Worm (Caenorhabditis elegans) whole organism, mixed stage, embryonic: ENCODE data around the gene srd-8.

ENCODE experiments used
- M03D4.4 ChIP-seq: sonication (generic microtip); optimal IDR thresholded peaks from 2 replicates; lab custom pipeline; 2017; ENCODE audit warnings: mild to moderate bottlenecking, missing genetic modification characterization, missing compliant biosample characterization
- bed-3 ChIP-seq: fragments of 200-800 bp; sonication (Bioruptor generic); optimal IDR thresholded peaks from 3 replicates; lab custom pipeline; 2018; ENCODE audit warnings: mild to moderate bottlenecking, missing genetic modification characterization, moderate library complexity, missing compliant biosample characterization
- blmp-1 ChIP-seq: fragments of 150-350 bp; optimal IDR thresholded peaks from 2 replicates; lab custom pipeline; 2014; ENCODE audit warnings: missing biosample characterization, missing genetic modification characterization
- ceh-39 ChIP-seq: fragments of 150-350 bp; optimal IDR thresholded peaks from 2 replicates; lab custom pipeline; 2014; ENCODE audit warnings: missing biosample characterization, missing genetic modification characterization
- ceh-43 ChIP-seq: fragments of 200-800 bp; sonication (Bioruptor generic); optimal IDR thresholded peaks from 2 replicates; lab custom pipeline; 2018; ENCODE audit warnings: mild to moderate bottlenecking, missing genetic modification characterization, moderate library complexity, missing compliant biosample characterization
- ceh-83 ChIP-seq: fragments of 200-800 bp; sonication (Bioruptor generic); optimal IDR thresholded peaks from 2 replicates; lab custom pipeline; 2018; ENCODE audit warnings: mild to moderate bottlenecking, missing genetic modification characterization, missing compliant biosample characterization
- cnd-1 ChIP-seq: fragments of 200-800 bp; sonication (Bioruptor generic); optimal IDR thresholded peaks from 2 replicates; lab custom pipeline; 2018; ENCODE audit warnings: mild to moderate bottlenecking, missing genetic modification characterization, missing compliant biosample characterization
- drap-1 ChIP-seq: fragments of 200-800 bp; sonication (Bioruptor generic); optimal IDR thresholded peaks from 3 replicates; lab custom pipeline; 2018; ENCODE audit warnings: mild to moderate bottlenecking, missing genetic modification characterization, missing compliant biosample characterization
- elt-1 ChIP-seq: sonication (generic microtip); optimal IDR thresholded peaks from 2 replicates; lab custom pipeline; 2017; ENCODE audit warnings: missing genetic modification characterization, mild to moderate bottlenecking, missing compliant biosample characterization, antibody characterized with exemption, moderate library complexity, borderline replicate concordance; ENCODE audit not compliant: insufficient read depth
- elt-3 ChIP-seq: fragments of 150-350 bp; optimal IDR thresholded peaks from 2 replicates; lab custom pipeline; 2014; ENCODE audit warnings: missing biosample characterization, missing genetic modification characterization
- ham-2 ChIP-seq: fragments of 200-800 bp; sonication (Bioruptor generic); optimal IDR thresholded peaks from 2 replicates; lab custom pipeline; 2018; ENCODE audit warnings: mild to moderate bottlenecking, missing genetic modification characterization, missing compliant biosample characterization
- hlh-1 ChIP-seq: fragments of 150-350 bp; optimal IDR thresholded peaks from 2 replicates; lab custom pipeline; 2014; ENCODE audit warnings: missing biosample characterization, missing genetic modification reagents, missing genetic modification characterization
- lin-13 ChIP-seq: fragments of 150-350 bp; optimal IDR thresholded peaks from 2 replicates; lab custom pipeline; 2014; ENCODE audit warnings: missing biosample characterization, missing genetic modification characterization
- lin-32 ChIP-seq: fragments of 200-800 bp; sonication (Bioruptor generic); optimal IDR thresholded peaks from 2 replicates; lab custom pipeline; 2018; ENCODE audit warnings: mild to moderate bottlenecking, missing genetic modification characterization, missing compliant biosample characterization
- lsy-2 ChIP-seq: fragments of 150-350 bp; optimal IDR thresholded peaks from 2 replicates; lab custom pipeline; 2014; ENCODE audit warnings: missing biosample characterization, missing genetic modification characterization
- mep-1 ChIP-seq: fragments of 150-350 bp; optimal IDR thresholded peaks from 2 replicates; lab custom pipeline; 2017; ENCODE audit warnings: missing biosample characterization, missing genetic modification reagents, missing genetic modification characterization, inconsistent platforms
- mls-2 ChIP-seq: sonication (generic microtip); optimal IDR thresholded peaks from 2 replicates; lab custom pipeline; 2016; ENCODE audit warnings: mild to moderate bottlenecking, missing genetic modification characterization, moderate library complexity, missing compliant biosample characterization
- nhr-12 ChIP-seq: fragments of 150-350 bp; optimal IDR thresholded peaks from 2 replicates; lab custom pipeline; 2014; ENCODE audit warnings: missing biosample characterization, missing genetic modification characterization
- nhr-2 ChIP-seq: fragments of 150-350 bp; optimal IDR thresholded peaks from 2 replicates; lab custom pipeline; 2014; ENCODE audit warnings: missing biosample characterization, missing genetic modification characterization
- nhr-237 ChIP-seq: fragments of 150-350 bp; optimal IDR thresholded peaks from 2 replicates; lab custom pipeline; 2014; ENCODE audit warnings: missing biosample characterization, missing genetic modification characterization
- nhr-28 ChIP-seq: fragments of 150-350 bp; optimal IDR thresholded peaks from 2 replicates; lab custom pipeline; 2014; ENCODE audit warnings: missing biosample characterization, missing genetic modification characterization
- pha-4 ChIP-seq: fragments of 150-350 bp; optimal IDR thresholded peaks from 2 replicates; lab custom pipeline; 2018; ENCODE audit warnings: missing biosample characterization, missing genetic modification reagents, missing genetic modification characterization
- tbx-8 ChIP-seq: fragments of 200-800 bp; sonication (Bioruptor generic); optimal IDR thresholded peaks from 2 replicates; lab custom pipeline; 2018; ENCODE audit warnings: mild to moderate bottlenecking, missing genetic modification characterization, moderate library complexity, missing compliant biosample characterization
- unc-120 ChIP-seq: sonication (generic microtip); optimal IDR thresholded peaks from 2 replicates; lab custom pipeline; 2017; ENCODE audit warnings: missing genetic modification characterization, missing compliant biosample characterization; ENCODE audit not compliant: poor library complexity, severe bottlenecking
- unc-39 ChIP-seq: fragments of 150-350 bp; optimal IDR thresholded peaks from 2 replicates; lab custom pipeline; 2014; ENCODE audit warnings: missing biosample characterization, missing genetic modification characterization
- unc-62 ChIP-seq: fragments of 150-350 bp; optimal IDR thresholded peaks from 2 replicates; lab custom pipeline; 2014; ENCODE audit warnings: missing biosample characterization, missing genetic modification reagents, missing genetic modification characterization
- zip-8 ChIP-seq: fragments of 150-350 bp; optimal IDR thresholded peaks from 2 replicates; lab custom pipeline; 2014; ENCODE audit warnings: missing biosample characterization, missing genetic modification characterization
- ztf-11 ChIP-seq: fragments of 150-350 bp; optimal IDR thresholded peaks from 2 replicates; lab custom pipeline; 2014; ENCODE audit warnings: missing biosample characterization, missing genetic modification characterization

Gene srd-8

ce11 chrIV:5619643-5620042 is 25.8 kb downstream of the srd-8 start, which contains the start of gene srsx-16:
TSS of gene srsx-16 (minus strand) at chrIV:5619743.
- no peak for TF ChIP-seq lin-13 (tag; lab: Kevin White, UChicago)
- TF ChIP-seq tbx-8, result no peak
- TF ChIP-seq unc-39, result no peak
- TF ChIP-seq drap-1 (GFP tag; lab: Kevin White, UChicago), result no peak
- TF ChIP-seq nhr-12 (tag; lab: Kevin White, UChicago), result no peak
- no peak for TF ChIP-seq hlh-1 (tag; lab: Kevin White, UChicago)
- TF ChIP-seq ham-2 (GFP tag; lab: Kevin White, UChicago), result no peak
- no peak for TF ChIP-seq M03D4.4 (tag; lab: Kevin White, UChicago)
- no peak for TF ChIP-seq ceh-43 (GFP tag; lab: Kevin White, UChicago)
- TF ChIP-seq bed-3 (GFP tag; lab: Kevin White, UChicago), result no peak
- TF ChIP-seq unc-120 (tag; lab: Kevin White, UChicago), result no peak
- TF ChIP-seq ceh-83 (GFP tag; lab: Kevin White, UChicago), result no peak
- TF ChIP-seq cnd-1 (tag; lab: Kevin White, UChicago), result no peak
- no peak for TF ChIP-seq unc-62 (GFP tag; lab: Kevin White, UChicago)
- TF ChIP-seq elt-3, result no peak
- TF ChIP-seq nhr-237 (tag; lab: Kevin White, UChicago), result no peak
- TF ChIP-seq zip-8 (tag; lab: Kevin White, UChicago), result no peak
- TF ChIP-seq lin-32 (GFP tag; lab: Kevin White, UChicago), result no peak
- TF ChIP-seq elt-1, result no peak
- TF ChIP-seq, all 35 proteins: peak for 0

- TF ChIP-seq cnd-1 (tag; lab: Kevin White, UChicago) (no peak), nhr-2 (no peak), drap-1 (GFP tag; lab: Kevin White, UChicago) (no peak), blmp-1 (tag; lab: Kevin White, UChicago) (no peak), mls-2 (tag; lab: Kevin White, UChicago) (no peak), unc-62 (GFP tag; lab: Kevin White, UChicago) (no peak), bed-3 (GFP tag; lab: Kevin White, UChicago) (no peak), ztf-11 (no peak), lsy-2 (tag; lab: Kevin White, UChicago) (no peak)
Observed at ce11 chrIV:5614558-5615026, 30.8 kb downstream of the srd-8 start, which contains the start of gene C39H7.4. TSS of gene C39H7.4 (minus strand) at chrIV:5614608.

ce11 chrIV:5607343-5607742 is 38.1 kb downstream of the srd-8 start:
- TF ChIP-seq nhr-28 (tag; lab: Kevin White, UChicago) (no peak), unc-120 (tag; lab: Kevin White, UChicago) (peak; percentile 15)

ce11 chrIV:5605225-5605624 is 40.2 kb downstream of the srd-8 start:
- no peak for TF ChIP-seq hlh-1 (tag; lab: Kevin White, UChicago)
- TF ChIP-seq mep-1 (tag; lab: Kevin White, UChicago), result no peak
- TF ChIP-seq unc-120 (tag; lab: Kevin White, UChicago), result no peak
- no peak for TF ChIP-seq nhr-2
- no peak for TF ChIP-seq tbx-8
- no peak for TF ChIP-seq ceh-83 (GFP tag; lab: Kevin White, UChicago)
- no peak for TF ChIP-seq cnd-1 (tag; lab: Kevin White, UChicago)
- no peak for TF ChIP-seq unc-39
- no peak for TF ChIP-seq mls-2 (tag; lab: Kevin White, UChicago)
- no peak for TF ChIP-seq ztf-11
- TF ChIP-seq bed-3 (GFP tag; lab: Kevin White, UChicago), result no peak
- no peak for TF ChIP-seq ceh-39 (tag; lab: Kevin White, UChicago)
- no peak for TF ChIP-seq nhr-28 (tag; lab: Kevin White, UChicago)
- TF ChIP-seq ceh-43 (GFP tag; lab: Kevin White, UChicago), result no peak
- TF ChIP-seq nhr-12 (tag; lab: Kevin White, UChicago), result no peak
- TF ChIP-seq M03D4.4 (tag; lab: Kevin White, UChicago), result no peak
- no peak for TF ChIP-seq elt-3

- TF ChIP-seq drap-1 (GFP tag; lab: Kevin White, UChicago), result no peak
- no peak for TF ChIP-seq elt-1
- no peak for TF ChIP-seq zip-8 (tag; lab: Kevin White, UChicago)
- no peak for TF ChIP-seq ceh-43 (GFP tag; lab: Kevin White, UChicago)
- peak; percentile 12 for TF ChIP-seq mep-1 (tag; lab: Kevin White, UChicago)
- TF ChIP-seq unc-120 (tag; lab: Kevin White, UChicago), result peak; percentile 37
- TF ChIP-seq elt-3, result no peak
- no peak for TF ChIP-seq blmp-1 (tag; lab: Kevin White, UChicago)
- peak; percentile 38 for TF ChIP-seq hlh-1 (tag; lab: Kevin White, UChicago)
- TF ChIP-seq mls-2 (tag; lab: Kevin White, UChicago), result no peak
- peak; percentile 89 for TF ChIP-seq pha-4
Observed at ce11 chrIV:5604465-5604864, 40.9 kb downstream of the srd-8 start.
